Fruit fly (Drosophila melanogaster) whole organism, embryonic: ENCODE results near the gene kdn.

Experiments used
- Asciz ChIP-seq: fragments of 200-800 bp; sonication (Bioruptor generic); optimal IDR thresholded peaks from 2 replicates; lab custom pipeline; 2017; ENCODE audit warnings: missing biosample characterization, mild to moderate bottlenecking, missing genetic modification characterization, missing genetic modification reagents
- Atf-2 ChIP-seq: fragments of 200-800 bp; sonication (Bioruptor generic); optimal IDR thresholded peaks from 2 replicates; lab custom pipeline; 2016; ENCODE audit warnings: missing biosample characterization, missing genetic modification characterization
- Awh ChIP-seq: fragments of 200-800 bp; sonication (Bioruptor generic); IDR thresholded peaks from 2 replicates; pipeline ENCODE4, ENCODE4 v1.3.6; 2022; ENCODE audit warnings: missing biosample characterization, missing genetic modification characterization
- CG11504 ChIP-seq: fragments of 200-800 bp; sonication (Bioruptor generic); optimal IDR thresholded peaks from 3 replicates; lab custom pipeline; 2019; ENCODE audit warnings: missing biosample characterization, mild to moderate bottlenecking, missing genetic modification characterization, moderate library complexity
- CG1233 ChIP-seq: fragments of 200-800 bp; sonication (Bioruptor generic); optimal IDR thresholded peaks from 4 replicates; lab custom pipeline; 2018; ENCODE audit warnings: missing biosample characterization, mild to moderate bottlenecking, missing genetic modification characterization
- CG13123 ChIP-seq: fragments of 200-800 bp; sonication (Bioruptor generic); optimal IDR thresholded peaks from 2 replicates; lab custom pipeline; 2016; ENCODE audit warnings: missing biosample characterization, missing genetic modification characterization
- CG13424 ChIP-seq: fragments of 200-800 bp; sonication (Bioruptor generic); optimal IDR thresholded peaks from 2 replicates; lab custom pipeline; 2019; ENCODE audit warnings: missing biosample characterization, mild to moderate bottlenecking, missing genetic modification characterization, moderate library complexity
- CG1529 ChIP-seq: fragments of 200-800 bp; sonication (Bioruptor generic); optimal IDR thresholded peaks from 3 replicates; lab custom pipeline; 2018; ENCODE audit warnings: missing biosample characterization, missing genetic modification characterization
- CG1647 ChIP-seq: fragments of 200-800 bp; sonication (Bioruptor generic); optimal IDR thresholded peaks from 3 replicates; lab custom pipeline; 2016; ENCODE audit warnings: missing biosample characterization, missing genetic modification characterization
- CG17186 ChIP-seq: fragments of 200-800 bp; sonication (Bioruptor generic); optimal IDR thresholded peaks from 3 replicates; lab custom pipeline; 2017; ENCODE audit warnings: missing biosample characterization, missing genetic modification reagents, missing genetic modification characterization
- CG17359 ChIP-seq: fragments of 200-800 bp; sonication (Bioruptor generic); optimal IDR thresholded peaks from 3 replicates; lab custom pipeline; 2018; ENCODE audit warnings: missing biosample characterization, mild to moderate bottlenecking, missing genetic modification characterization, moderate library complexity
- CG17385 ChIP-seq: fragments of 200-800 bp; sonication (Bioruptor generic); optimal IDR thresholded peaks from 3 replicates; lab custom pipeline; 2018; ENCODE audit warnings: missing biosample characterization, mild to moderate bottlenecking, missing genetic modification characterization
- CG17612 ChIP-seq: fragments of 200-800 bp; sonication (Bioruptor generic); IDR thresholded peaks from 2 replicates; pipeline ENCODE4 v1.3.6; 2022; ENCODE audit warnings: missing biosample characterization, missing genetic modification characterization
- CG17912 ChIP-seq: fragments of 200-800 bp; sonication (Bioruptor generic); optimal IDR thresholded peaks from 2 replicates; lab custom pipeline; 2018; ENCODE audit warnings: missing biosample characterization, mild to moderate bottlenecking, missing genetic modification characterization
- CG30431 ChIP-seq: fragments of 200-800 bp; sonication (Bioruptor generic); optimal IDR thresholded peaks from 2 replicates; lab custom pipeline; 2017; ENCODE audit warnings: missing biosample characterization, missing genetic modification characterization
- CG33213 ChIP-seq: fragments of 200-800 bp; sonication (Bioruptor generic); optimal IDR thresholded peaks from 3 replicates; lab custom pipeline; 2016; ENCODE audit warnings: missing biosample characterization, missing genetic modification characterization
- CG6765 ChIP-seq: fragments of 200-800 bp; sonication (Bioruptor generic); optimal IDR thresholded peaks from 3 replicates; lab custom pipeline; 2017; ENCODE audit warnings: missing biosample characterization, mild to moderate bottlenecking, missing genetic modification characterization
- CG7745 ChIP-seq: fragments of 200-800 bp; sonication (Bioruptor generic); optimal IDR thresholded peaks from 2 replicates; lab custom pipeline; 2018; ENCODE audit warnings: missing biosample characterization, mild to moderate bottlenecking, missing genetic modification characterization, moderate library complexity
- Doc2 ChIP-seq: fragments of 200-800 bp; sonication (Bioruptor generic); IDR thresholded peaks from 2 replicates; pipeline ENCODE4 v1.3.6; 2022; ENCODE audit warnings: missing biosample characterization, missing genetic modification characterization
- Dp ChIP-seq: fragments of 200-800 bp; sonication (Bioruptor generic); optimal IDR thresholded peaks from 2 replicates; lab custom pipeline; 2018; ENCODE audit warnings: missing biosample characterization, mild to moderate bottlenecking, missing genetic modification characterization, moderate library complexity
- HLH3B ChIP-seq: fragments of 200-800 bp; sonication (Bioruptor generic); IDR thresholded peaks from 2 replicates; pipeline ENCODE4 v1.3.6; 2022; ENCODE audit warnings: missing biosample characterization, missing genetic modification characterization
- Neu2 ChIP-seq: fragments of 200-800 bp; sonication (Bioruptor generic); optimal IDR thresholded peaks from 3 replicates; lab custom pipeline; 2016; ENCODE audit warnings: missing biosample characterization, missing genetic modification characterization, borderline replicate concordance
- Poxn ChIP-seq: fragments of 200-800 bp; sonication (Bioruptor generic); IDR thresholded peaks from 2 replicates; pipeline ENCODE4 v1.3.6; 2022; ENCODE audit warnings: missing biosample characterization, missing genetic modification characterization
- Ravus ChIP-seq: fragments of 200-800 bp; sonication (Bioruptor generic); IDR thresholded peaks from 2 replicates; pipeline ENCODE4 v1.3.6; 2022; ENCODE audit warnings: missing biosample characterization, missing genetic modification characterization
- Tbp ChIP-seq: fragments of >200 bp; optimal IDR thresholded peaks from 2 replicates; lab custom pipeline; 2018; ENCODE audit warnings: missing biosample characterization, missing genetic modification characterization
- amos ChIP-seq: fragments of 200-800 bp; sonication (Bioruptor generic); IDR thresholded peaks from 2 replicates; pipeline ENCODE4 v1.3.6; 2022; ENCODE audit warnings: missing biosample characterization, missing genetic modification characterization; ENCODE audit not compliant: partially characterized antibody
- croc ChIP-seq: fragments of 200-800 bp; sonication (Bioruptor generic); conservative IDR thresholded peaks from 3 replicates; pipeline ENCODE4 v1.3.6; 2022; ENCODE audit warnings: missing biosample characterization, missing genetic modification characterization
- da ChIP-seq: fragments of 200-800 bp; sonication (Bioruptor generic); optimal IDR thresholded peaks from 2 replicates; lab custom pipeline; 2016; ENCODE audit warnings: missing biosample characterization, missing genetic modification characterization
- emc ChIP-seq: fragments of 200-800 bp; sonication (Bioruptor generic); optimal IDR thresholded peaks from 2 replicates; lab custom pipeline; 2016; ENCODE audit warnings: missing biosample characterization, missing genetic modification characterization
- ewg ChIP-seq: fragments of 200-800 bp; sonication (Bioruptor generic); optimal IDR thresholded peaks from 3 replicates; lab custom pipeline; 2017; ENCODE audit warnings: mild to moderate bottlenecking, missing biosample characterization, missing genetic modification reagents, missing genetic modification characterization
- grau ChIP-seq: fragments of 200-800 bp; optimal IDR thresholded peaks from 3 replicates; lab custom pipeline; 2019; ENCODE audit warnings: missing biosample characterization, mild to moderate bottlenecking, missing genetic modification characterization, moderate library complexity
- gt ChIP-seq: fragments of 200-800 bp; sonication (Bioruptor generic); IDR thresholded peaks from 2 replicates; pipeline ENCODE4 v1.3.6; 2022; ENCODE audit warnings: missing biosample characterization, missing genetic modification characterization
- kni ChIP-seq: fragments of 200-800 bp; sonication (Bioruptor generic); optimal IDR thresholded peaks from 3 replicates; lab custom pipeline; 2017; ENCODE audit warnings: mild to moderate bottlenecking, missing biosample characterization, missing genetic modification reagents, missing genetic modification characterization
- lola ChIP-seq, 3 experiments: fragments of >200 bp in 2 of 3; fragments of 200-800 bp in 1 of 3; sonication (Bioruptor generic) in 1 of 3; optimal IDR thresholded peaks; 2 replicates each; lab custom pipeline; 2017 to 2019; ENCODE audit warnings: missing biosample characterization in 3 of 3, missing genetic modification characterization in 3 of 3, mild to moderate bottlenecking in 1 of 3, moderate library complexity in 1 of 3
- lov ChIP-seq, 2 experiments: fragments of 200-800 bp in 1 of 2; fragments of >200 bp in 1 of 2; sonication (Bioruptor generic) in 1 of 2; IDR thresholded peaks in 1 of 2; optimal IDR thresholded peaks in 1 of 2; 2 replicates in 1 of 2; 3 replicates in 1 of 2; pipeline versions ENCODE4 v1.3.6 to Lab custom; 2017 to 2022; ENCODE audit warnings: missing biosample characterization in 1 of 2, missing genetic modification characterization in 1 of 2
- mam ChIP-seq: fragments of 200-800 bp; sonication (Bioruptor generic); optimal IDR thresholded peaks from 3 replicates; lab custom pipeline; 2016; ENCODE audit warnings: missing biosample characterization, missing genetic modification characterization
- mld ChIP-seq: fragments of 200-800 bp; sonication (Bioruptor generic); IDR thresholded peaks from 3 replicates; pipeline ENCODE4 v1.3.6; 2022; ENCODE audit warnings: missing biosample characterization, missing genetic modification characterization; ENCODE audit not compliant: partially characterized antibody
- nom ChIP-seq: fragments of 200-800 bp; sonication (Bioruptor generic); optimal IDR thresholded peaks from 2 replicates; lab custom pipeline; 2017; ENCODE audit warnings: missing biosample characterization, missing genetic modification characterization, mild to moderate bottlenecking, moderate library complexity, missing genetic modification reagents
- rib ChIP-seq: fragments of 200-800 bp; sonication (Bioruptor generic); IDR thresholded peaks from 2 replicates; pipeline ENCODE4 v1.3.6; 2022; ENCODE audit warnings: missing biosample characterization, missing genetic modification characterization
- salm ChIP-seq: fragments of 200-800 bp; sonication (Bioruptor generic); optimal IDR thresholded peaks from 2 replicates; lab custom pipeline; 2018; ENCODE audit warnings: missing biosample characterization, mild to moderate bottlenecking, missing genetic modification characterization
- scrt ChIP-seq: fragments of 200-800 bp; sonication (Bioruptor generic); optimal IDR thresholded peaks from 2 replicates; lab custom pipeline; 2018; ENCODE audit warnings: missing biosample characterization, mild to moderate bottlenecking, missing genetic modification characterization, moderate library complexity
- sisA ChIP-seq: fragments of 200-800 bp; sonication (Bioruptor generic); IDR thresholded peaks from 2 replicates; pipeline ENCODE4 v1.3.6; 2022; ENCODE audit warnings: missing biosample characterization, missing genetic modification characterization
- sr ChIP-seq: fragments of 200-800 bp; sonication (Bioruptor generic); IDR thresholded peaks from 3 replicates; pipeline ENCODE4 v1.3.6; 2022; ENCODE audit warnings: missing biosample characterization, missing genetic modification characterization
- tna ChIP-seq: fragments of 200-800 bp; sonication (Bioruptor generic); IDR thresholded peaks from 2 replicates; pipeline ENCODE4 v1.3.6; 2022; ENCODE audit warnings: missing biosample characterization, missing genetic modification characterization; ENCODE audit not compliant: partially characterized antibody
- toy ChIP-seq: fragments of 200-800 bp; sonication (Bioruptor generic); IDR thresholded peaks from 2 replicates; pipeline ENCODE4 v1.3.6; 2022; ENCODE audit warnings: missing biosample characterization, missing genetic modification characterization
- usp ChIP-seq: fragments of >200 bp; optimal IDR thresholded peaks from 2 replicates; lab custom pipeline; 2017; ENCODE audit warnings: missing biosample characterization, missing genetic modification characterization
- vvl ChIP-seq: fragments of 200-800 bp; sonication (Bioruptor generic); IDR thresholded peaks from 2 replicates; pipeline ENCODE4 v1.3.6; 2022; ENCODE audit warnings: missing biosample characterization, missing genetic modification characterization
- zen2 ChIP-seq: fragments of 200-800 bp; sonication (Bioruptor generic); IDR thresholded peaks from 3 replicates; pipeline ENCODE4 v1.3.6; 2022; ENCODE audit warnings: missing biosample characterization, missing genetic modification characterization; ENCODE audit not compliant: partially characterized antibody
- zfh1 ChIP-seq: fragments of 200-800 bp; sonication (Bioruptor generic); IDR thresholded peaks from 3 replicates; pipeline ENCODE4 v1.3.6; 2022; ENCODE audit warnings: missing biosample characterization, missing genetic modification characterization

The kdn gene

DNA sequence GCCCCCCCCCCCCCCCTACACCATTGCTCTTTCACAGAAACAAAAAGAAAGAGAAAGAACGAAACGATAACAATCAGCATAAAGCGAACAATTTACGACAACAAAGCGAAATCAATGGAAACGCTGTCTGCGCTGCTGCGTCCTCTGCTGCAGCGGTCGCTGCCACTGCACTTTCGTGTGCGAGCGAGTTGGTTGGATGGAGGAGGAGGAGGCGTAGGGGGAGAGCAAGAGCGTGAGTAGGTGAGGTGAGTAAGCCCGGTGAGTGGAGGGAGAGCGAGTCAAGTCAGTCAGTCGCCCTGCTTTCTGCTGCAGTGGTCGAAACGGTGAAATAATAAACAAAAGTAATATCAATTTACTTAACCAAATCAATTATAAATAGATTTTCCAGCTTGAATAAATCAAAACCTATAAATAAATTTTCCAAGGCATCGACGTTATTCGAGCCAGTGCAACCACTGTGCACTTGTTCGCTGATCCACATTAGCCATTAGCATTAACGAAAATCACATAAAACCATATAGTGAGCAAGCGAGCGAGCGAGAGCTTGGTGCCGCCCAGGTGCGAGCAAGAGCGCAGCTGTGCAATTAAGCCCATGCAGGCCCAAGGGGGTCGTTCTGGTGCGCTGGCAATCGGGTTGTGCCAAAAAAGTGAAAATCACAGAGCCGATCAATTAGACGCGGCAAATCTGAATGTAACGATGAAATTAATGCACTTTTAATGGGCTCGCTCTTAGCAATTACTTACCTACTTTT lies 6.5 kb upstream of the kdn start (continued):
- TF ChIP-seq Ravus (GFP tag; lab: Robert Waterston, UW) = no peak
- TF ChIP-seq Neu2 (GFP tag; lab: Kevin White, UChicago) = no peak
- TF ChIP-seq Atf-2 (GFP tag; lab: Kevin White, UChicago) = peak; percentile 2
- TF ChIP-seq CG6765 = no peak
- no peak for TF ChIP-seq lola (GFP tag; optimal IDR thresholded peaks at IDR 0.05; lab: Kevin White, UChicago)
- no peak for TF ChIP-seq Dp (GFP tag; lab: Kevin White, UChicago)
- no peak for TF ChIP-seq CG33213 (GFP tag; lab: Kevin White, UChicago)
- TF ChIP-seq ewg (GFP tag; lab: Kevin White, UChicago) = peak; percentile 32
- TF ChIP-seq mld = no peak
- no peak for TF ChIP-seq da
- no peak for TF ChIP-seq Doc2 (GFP tag; lab: Robert Waterston, UW)
- TF ChIP-seq CG11504 (tag; lab: Kevin White, UChicago) = peak; percentile 32
- peak; percentile 75; the same call in 2 of the 3 replicates for TF ChIP-seq zfh1 (GFP tag; lab: Robert Waterston, UW)
- TF ChIP-seq lov (optimal IDR thresholded peaks at IDR 0.05; lab: Kevin White, UChicago) = no peak
- TF ChIP-seq lov (GFP tag; IDR thresholded peaks at IDR 0.05; lab: Robert Waterston, UW) = 0 out of 3 replicates have a peak, but pooled peaks have one; percentile 55
- TF ChIP-seq CG1233 (GFP tag; lab: Kevin White, UChicago) = no peak
- TF ChIP-seq scrt (GFP tag; lab: Kevin White, UChicago) = no peak
- no peak for TF ChIP-seq salm (tag; lab: Kevin White, UChicago)
- peak; percentile 39 for TF ChIP-seq nom (GFP tag; lab: Kevin White, UChicago)
- TF ChIP-seq grau = no peak
- no peak for TF ChIP-seq CG17612 (GFP tag; lab: Robert Waterston, UW)
- TF ChIP-seq CG30431 (GFP tag; lab: Kevin White, UChicago) = no peak
- TF ChIP-seq mam = no peak
- no peak for TF ChIP-seq Asciz (GFP tag; lab: Kevin White, UChicago)
- TF ChIP-seq CG17359 (tag; lab: Kevin White, UChicago) = peak; percentile 48
- no peak for TF ChIP-seq amos (GFP tag; lab: Robert Waterston, UW)
- no peak for TF ChIP-seq CG17186 (GFP tag; lab: Kevin White, UChicago)
- TF ChIP-seq emc (GFP tag; lab: Kevin White, UChicago) = no peak
- no peak for TF ChIP-seq CG13123
- TF ChIP-seq CG1647 (GFP tag; lab: Kevin White, UChicago) = no peak
- TF ChIP-seq tna (GFP tag; lab: Robert Waterston, UW) = no peak
- peak; percentile 77 for TF ChIP-seq vvl
- no peak for TF ChIP-seq toy (GFP tag; lab: Robert Waterston, UW)
- no peak for TF ChIP-seq rib (GFP tag; lab: Robert Waterston, UW)
- no peak for TF ChIP-seq zen2 (GFP tag; lab: Robert Waterston, UW)
- TF ChIP-seq CG1529 (GFP tag; lab: Kevin White, UChicago) = peak; percentile 15
- TF ChIP-seq croc = no peak; the same call in 2 of the 3 replicates
- no peak for TF ChIP-seq gt
- TF ChIP-seq kni (GFP tag; lab: Kevin White, UChicago) = peak; percentile 69
- peak; percentile 25 for TF ChIP-seq CG17385 (GFP tag; lab: Kevin White, UChicago)
- no peak for TF ChIP-seq usp (GFP tag; lab: Kevin White, UChicago)
- peak; percentile 86 for TF ChIP-seq Awh (GFP tag; lab: Robert Waterston, UW)
- TF ChIP-seq Poxn (GFP tag; lab: Robert Waterston, UW) = no peak
- no peak; the same call in 2 of the 3 replicates for TF ChIP-seq sr
- no peak for TF ChIP-seq CG13424 (tag; lab: Kevin White, UChicago)
- no peak for TF ChIP-seq Tbp
- peak; percentile 66 for TF ChIP-seq HLH3B
- TF ChIP-seq CG7745 = no peak
- TF ChIP-seq sisA (GFP tag; lab: Robert Waterston, UW) = peak; percentile 57
- no peak for TF ChIP-seq CG17912 (GFP tag; lab: Kevin White, UChicago)
